Worm (Caenorhabditis elegans): ENCODE measurements around the gene M05D6.8.

M05D6.8 gene

ce11 chrII:8504074-8504724 is 33.2 kb upstream of the M05D6.8 start:
- no peak for TF ChIP-seq flt-1 (GFP tag; IDR thresholded peaks at IDR 0.05)
- TF ChIP-seq tbx-37 (GFP tag; conservative IDR thresholded peaks at IDR 0.05): no peak
- TF ChIP-seq pes-1 (GFP tag; IDR thresholded peaks at IDR 0.05): no peak
- TF ChIP-seq ets-7 (tag; optimal IDR thresholded peaks at IDR 0.05): no peak
- no peak for TF ChIP-seq sea-1 (GFP tag; conservative IDR thresholded peaks at IDR 0.05)
- TF ChIP-seq ceh-36 (tag; optimal IDR thresholded peaks at IDR 0.05): no peak
- no peak for TF ChIP-seq tbx-11 (GFP tag; IDR thresholded peaks at IDR 0.05)
- no peak for TF ChIP-seq F13C5.2 (tag; optimal IDR thresholded peaks at IDR 0.05)
- TF ChIP-seq aly-1 (tag; optimal IDR thresholded peaks at IDR 0.05): no peak
- TF ChIP-seq ceh-13 (GFP tag; optimal IDR thresholded peaks at IDR 0.05): no peak
- TF ChIP-seq B0310.2 (tag; optimal IDR thresholded peaks at IDR 0.05): no peak
- TF ChIP-seq hmbx-1 (tag; optimal IDR thresholded peaks at IDR 0.05): no peak
- no peak for TF ChIP-seq ama-1 (optimal IDR thresholded peaks at IDR 0.05)

- TF ChIP-seq F13C5.2 (tag; optimal IDR thresholded peaks at IDR 0.05) (no peak), sea-1 (GFP tag; conservative IDR thresholded peaks at IDR 0.05) (no peak), hmbx-1 (tag; optimal IDR thresholded peaks at IDR 0.05) (no peak), ceh-13 (GFP tag; optimal IDR thresholded peaks at IDR 0.05) (no peak), flt-1 (GFP tag; IDR thresholded peaks at IDR 0.05) (no peak), tbx-37 (GFP tag; conservative IDR thresholded peaks at IDR 0.05) (no peak), ceh-36 (tag; optimal IDR thresholded peaks at IDR 0.05) (no peak), ama-1 (optimal IDR thresholded peaks at IDR 0.05) (no peak), scrt-1 (GFP tag; IDR thresholded peaks at IDR 0.05) (no peak), tbx-11 (GFP tag; IDR thresholded peaks at IDR 0.05) (no peak), tra-4 (tag; optimal IDR thresholded peaks at IDR 0.05) (no peak), ets-7 (tag; optimal IDR thresholded peaks at IDR 0.05) (no peak), aly-1 (tag; optimal IDR thresholded peaks at IDR 0.05) (no peak), B0310.2 (tag; optimal IDR thresholded peaks at IDR 0.05) (no peak), pes-1 (GFP tag; IDR thresholded peaks at IDR 0.05) (no peak)
Observed at ce11 chrII:8499021-8499420, 28.0 kb upstream of the M05D6.8 start.

- no peak for TF ChIP-seq sea-1 (GFP tag; conservative IDR thresholded peaks at IDR 0.05)
- no peak for TF ChIP-seq hmg-4 (GFP tag; optimal IDR thresholded peaks at IDR 0.05)
- TF ChIP-seq ets-7 (tag; optimal IDR thresholded peaks at IDR 0.05): no peak
- TF ChIP-seq scrt-1 (GFP tag; IDR thresholded peaks at IDR 0.05): no peak
- no peak for TF ChIP-seq tbx-11 (GFP tag; IDR thresholded peaks at IDR 0.05)
- no peak for TF ChIP-seq pes-1 (GFP tag; IDR thresholded peaks at IDR 0.05)
- TF ChIP-seq F13C5.2 (tag; optimal IDR thresholded peaks at IDR 0.05): no peak
- no peak for TF ChIP-seq flt-1 (GFP tag; IDR thresholded peaks at IDR 0.05)
- no peak for TF ChIP-seq aly-1 (tag; optimal IDR thresholded peaks at IDR 0.05)
- TF ChIP-seq ceh-13 (GFP tag; optimal IDR thresholded peaks at IDR 0.05): no peak
- no peak for TF ChIP-seq tra-4 (tag; optimal IDR thresholded peaks at IDR 0.05)
- TF ChIP-seq B0310.2 (tag; optimal IDR thresholded peaks at IDR 0.05): no peak
Observed at ce11 chrII:8498173-8498572, 27.1 kb upstream of the M05D6.8 start.

ce11 chrII:8496184-8496583 is 25.1 kb upstream of the M05D6.8 start:
- no peak for TF ChIP-seq scrt-1 (GFP tag; IDR thresholded peaks at IDR 0.05)
- TF ChIP-seq ceh-13 (GFP tag; optimal IDR thresholded peaks at IDR 0.05): no peak
- no peak for TF ChIP-seq tra-4 (tag; optimal IDR thresholded peaks at IDR 0.05)
- no peak for TF ChIP-seq hmbx-1 (tag; optimal IDR thresholded peaks at IDR 0.05)
- no peak for TF ChIP-seq hnd-1 (tag; optimal IDR thresholded peaks at IDR 0.05)
- TF ChIP-seq pes-1 (GFP tag; IDR thresholded peaks at IDR 0.05): no peak
- TF ChIP-seq ceh-36 (tag; optimal IDR thresholded peaks at IDR 0.05): no peak
- no peak for TF ChIP-seq ets-7 (tag; optimal IDR thresholded peaks at IDR 0.05)
- TF ChIP-seq sea-1 (GFP tag; conservative IDR thresholded peaks at IDR 0.05): no peak
- TF ChIP-seq ama-1 (optimal IDR thresholded peaks at IDR 0.05): no peak
- TF ChIP-seq F13C5.2 (tag; optimal IDR thresholded peaks at IDR 0.05): no peak
- TF ChIP-seq hmg-4 (GFP tag; optimal IDR thresholded peaks at IDR 0.05): no peak
- TF ChIP-seq aly-1 (tag; optimal IDR thresholded peaks at IDR 0.05): no peak
- no peak for TF ChIP-seq tbx-37 (GFP tag; conservative IDR thresholded peaks at IDR 0.05)
- TF ChIP-seq B0310.2 (tag; optimal IDR thresholded peaks at IDR 0.05): no peak
- TF ChIP-seq tbx-11 (GFP tag; IDR thresholded peaks at IDR 0.05): no peak
- TF ChIP-seq flt-1 (GFP tag; IDR thresholded peaks at IDR 0.05): no peak

ce11 chrII:8494228-8494717 is 23.2 kb upstream of the M05D6.8 start, which contains the start of gene M05D6.9:
TSS of gene M05D6.9 (plus strand) at chrII:8494278.
- TF ChIP-seq F13C5.2 (tag; optimal IDR thresholded peaks at IDR 0.05) (no peak), ceh-36 (tag; optimal IDR thresholded peaks at IDR 0.05) (no peak), pes-1 (GFP tag; IDR thresholded peaks at IDR 0.05) (no peak), aly-1 (tag; optimal IDR thresholded peaks at IDR 0.05) (no peak), tbx-37 (GFP tag; conservative IDR thresholded peaks at IDR 0.05) (no peak), hmg-4 (GFP tag; optimal IDR thresholded peaks at IDR 0.05) (no peak), flt-1 (GFP tag; IDR thresholded peaks at IDR 0.05) (no peak), ets-7 (tag; optimal IDR thresholded peaks at IDR 0.05) (no peak), B0310.2 (tag; optimal IDR thresholded peaks at IDR 0.05) (no peak), ceh-13 (GFP tag; optimal IDR thresholded peaks at IDR 0.05) (no peak), hmbx-1 (tag; optimal IDR thresholded peaks at IDR 0.05) (no peak), tbx-11 (GFP tag; IDR thresholded peaks at IDR 0.05) (no peak)

- TF ChIP-seq tbx-11 (GFP tag; IDR thresholded peaks at IDR 0.05) (no peak), ets-7 (tag; optimal IDR thresholded peaks at IDR 0.05) (no peak)
Observed at ce11 chrII:8488123-8488522, 17.1 kb upstream of the M05D6.8 start.

- TF ChIP-seq tbx-11 (GFP tag; IDR thresholded peaks at IDR 0.05): no peak
- TF ChIP-seq tra-4 (tag; optimal IDR thresholded peaks at IDR 0.05): no peak
- TF ChIP-seq scrt-1 (GFP tag; IDR thresholded peaks at IDR 0.05): no peak
- TF ChIP-seq tbx-37 (GFP tag; conservative IDR thresholded peaks at IDR 0.05): no peak
- no peak for TF ChIP-seq flt-1 (GFP tag; IDR thresholded peaks at IDR 0.05)
- no peak for TF ChIP-seq B0310.2 (tag; optimal IDR thresholded peaks at IDR 0.05)
- TF ChIP-seq F13C5.2 (tag; optimal IDR thresholded peaks at IDR 0.05): no peak
- no peak for TF ChIP-seq aly-1 (tag; optimal IDR thresholded peaks at IDR 0.05)
- TF ChIP-seq ets-7 (tag; optimal IDR thresholded peaks at IDR 0.05): no peak
- TF ChIP-seq hmg-4 (GFP tag; optimal IDR thresholded peaks at IDR 0.05): no peak
- TF ChIP-seq ama-1 (optimal IDR thresholded peaks at IDR 0.05): no peak
- no peak for TF ChIP-seq hnd-1 (tag; optimal IDR thresholded peaks at IDR 0.05)
Observed at ce11 chrII:8485603-8486002, 14.6 kb upstream of the M05D6.8 start, which contains the start of gene gbh-2. TSS of gene gbh-2 (plus strand) at chrII:8485879.

Measured in whole organism, early embryonic.